Worm (Caenorhabditis elegans): ENCODE data around the gene popl-1.

- TF ChIP-seq lin-13 (GFP tag; optimal IDR thresholded peaks at IDR 0.05) (no peak), egl-27 (tag; optimal IDR thresholded peaks at IDR 0.05) (no peak), zag-1 (tag; optimal IDR thresholded peaks at IDR 0.05) (no peak), ceh-62 (tag; optimal IDR thresholded peaks at IDR 0.05) (no peak), ctbp-1 (GFP tag; IDR thresholded peaks at IDR 0.05) (no peak), lir-3 (tag; optimal IDR thresholded peaks at IDR 0.05) (no peak), fos-1 (tag; optimal IDR thresholded peaks at IDR 0.05) (no peak), vab-7 (GFP tag; IDR thresholded peaks at IDR 0.05) (no peak)
Observed at ce11 chrIII:6420201-6420600, 10.5 kb downstream of the popl-1 start.

All from whole organism, L4 larva.